Worm (Caenorhabditis elegans): ENCODE measurements around the gene K07E3.1.

DNA sequence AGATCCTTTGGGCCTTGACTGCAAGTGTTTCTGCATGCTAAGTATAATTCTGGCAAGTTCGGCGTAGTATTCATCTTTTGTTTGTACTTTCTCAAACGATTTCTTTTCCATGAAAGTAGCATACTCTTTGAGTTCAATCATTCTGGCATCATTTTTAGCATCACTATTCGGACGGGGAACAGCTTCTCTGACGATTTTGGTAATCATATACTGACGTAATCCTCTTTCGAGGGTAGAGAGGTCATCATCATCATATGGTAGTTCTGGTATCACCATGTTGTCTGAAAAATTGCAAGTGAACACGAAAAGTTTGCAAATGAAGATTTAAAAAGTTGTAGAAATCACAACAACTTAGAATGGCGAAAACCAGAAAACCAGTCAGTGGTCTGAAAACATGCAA, 52.6 kb downstream of the K07E3.1 start, which contains the start of gene F22F1.3:
- TF ChIP-seq him-1 (tag; optimal IDR thresholded peaks at IDR 0.05) (no peak), W03F9.2 (tag; optimal IDR thresholded peaks at IDR 0.05) (no peak), dao-5 (tag; optimal IDR thresholded peaks at IDR 0.05) (no peak)
